Fruit fly (Drosophila melanogaster) whole organism, prepupa: Measurements from ENCODE around the gene mRpS18B.

Experiments used
- Blimp-1 ChIP-seq: fragments of 200-800 bp; sonication (Bioruptor generic); optimal IDR thresholded peaks from 3 replicates; lab custom pipeline; 2017; ENCODE audit warnings: missing biosample characterization, missing genetic modification characterization, mild to moderate bottlenecking, moderate library complexity, missing genetic modification reagents
- CG10631 ChIP-seq: fragments of 200-800 bp; sonication (Bioruptor generic); optimal IDR thresholded peaks from 2 replicates; lab custom pipeline; 2016; ENCODE audit warnings: missing biosample characterization, missing genetic modification characterization
- CG10669 ChIP-seq: fragments of 200-800 bp; sonication (Bioruptor generic); optimal IDR thresholded peaks from 3 replicates; lab custom pipeline; 2018; ENCODE audit warnings: missing biosample characterization, mild to moderate bottlenecking, missing genetic modification characterization, moderate library complexity
- CG11294 ChIP-seq: fragments of 200-800 bp; sonication (Bioruptor generic); IDR thresholded peaks from 2 replicates; pipeline ENCODE4 v1.3.6; 2022; ENCODE audit warnings: missing biosample characterization, missing genetic modification characterization
- CG11762 ChIP-seq: fragments of 200-800 bp; sonication (Bioruptor generic); optimal IDR thresholded peaks from 3 replicates; lab custom pipeline; 2016; ENCODE audit warnings: missing biosample characterization, missing genetic modification characterization; ENCODE audit not compliant: insufficient read depth
- CG11902 ChIP-seq: fragments of 200-800 bp; sonication (Bioruptor generic); optimal IDR thresholded peaks from 3 replicates; lab custom pipeline; 2016; ENCODE audit warnings: missing biosample characterization, missing genetic modification characterization
- CG15336 ChIP-seq: fragments of 200-800 bp; sonication (Bioruptor generic); IDR thresholded peaks from 2 replicates; pipeline ENCODE4 v1.3.6; 2022; ENCODE audit warnings: missing biosample characterization, missing genetic modification characterization
- CG1621 ChIP-seq: fragments of 200-800 bp; sonication (Bioruptor generic); optimal IDR thresholded peaks from 3 replicates; lab custom pipeline; 2018; ENCODE audit warnings: missing biosample characterization, mild to moderate bottlenecking, missing genetic modification characterization
- CG16779 ChIP-seq: fragments of 200-800 bp; sonication (Bioruptor generic); optimal IDR thresholded peaks from 3 replicates; lab custom pipeline; 2017; ENCODE audit warnings: missing biosample characterization, mild to moderate bottlenecking, missing genetic modification characterization
- CG3032 ChIP-seq: fragments of 200-800 bp; optimal IDR thresholded peaks from 2 replicates; lab custom pipeline; 2019; ENCODE audit warnings: missing biosample characterization, mild to moderate bottlenecking, missing genetic modification characterization, moderate library complexity
- CG32006 ChIP-seq: fragments of 200-800 bp; sonication (Bioruptor generic); optimal IDR thresholded peaks from 3 replicates; lab custom pipeline; 2017; ENCODE audit warnings: missing biosample characterization, mild to moderate bottlenecking, missing genetic modification characterization
- CG6163 ChIP-seq: fragments of 200-800 bp; sonication (Bioruptor generic); IDR thresholded peaks from 3 replicates; pipeline ENCODE4 v1.3.6; 2022; ENCODE audit warnings: missing biosample characterization, missing genetic modification characterization
- CG6276 ChIP-seq: fragments of 200-800 bp; sonication (Bioruptor generic); optimal IDR thresholded peaks from 2 replicates; lab custom pipeline; 2017; ENCODE audit warnings: missing biosample characterization, mild to moderate bottlenecking, missing genetic modification characterization
- CG6792 ChIP-seq: fragments of 200-800 bp; sonication (Bioruptor generic); optimal IDR thresholded peaks from 3 replicates; lab custom pipeline; 2016; ENCODE audit warnings: missing biosample characterization, missing genetic modification characterization
- CG6854 ChIP-seq: fragments of 200-800 bp; sonication (Bioruptor generic); optimal IDR thresholded peaks from 2 replicates; lab custom pipeline; 2017; ENCODE audit warnings: missing biosample characterization, mild to moderate bottlenecking, missing genetic modification characterization
- CG8119 ChIP-seq: fragments of 200-800 bp; sonication (Bioruptor generic); IDR thresholded peaks from 3 replicates; pipeline ENCODE4 v1.3.6; 2022; ENCODE audit warnings: missing biosample characterization, missing genetic modification characterization
- CG8319 ChIP-seq: fragments of 200-800 bp; sonication (Bioruptor generic); optimal IDR thresholded peaks from 3 replicates; lab custom pipeline; 2016; ENCODE audit warnings: missing biosample characterization, missing genetic modification characterization
- CG8632 ChIP-seq: fragments of 200-800 bp; sonication (Bioruptor generic); optimal IDR thresholded peaks from 3 replicates; lab custom pipeline; 2016; ENCODE audit warnings: missing biosample characterization, missing genetic modification characterization
- Eip93F ChIP-seq: fragments of 200-800 bp; sonication (Bioruptor generic); optimal IDR thresholded peaks from 2 replicates; lab custom pipeline; 2016; ENCODE audit warnings: missing biosample characterization, mild to moderate bottlenecking, missing genetic modification characterization
- Ets21C ChIP-seq: fragments of 200-800 bp; sonication (Bioruptor generic); optimal IDR thresholded peaks from 3 replicates; lab custom pipeline; 2016; ENCODE audit warnings: missing biosample characterization, missing genetic modification characterization
- Gug ChIP-seq: fragments of 200-800 bp; sonication (Bioruptor generic); IDR thresholded peaks from 2 replicates; pipeline ENCODE4 v1.3.6; 2022; ENCODE audit warnings: missing biosample characterization, missing genetic modification characterization
- Hr38 ChIP-seq: sonication (Bioruptor generic); optimal IDR thresholded peaks from 2 replicates; lab custom pipeline; 2016; ENCODE audit warnings: missing biosample characterization, missing genetic modification characterization
- Hr4 ChIP-seq: fragments of 200-800 bp; sonication (Bioruptor generic); optimal IDR thresholded peaks from 3 replicates; lab custom pipeline; 2016; ENCODE audit warnings: missing biosample characterization, missing genetic modification characterization
- Lpt ChIP-seq: fragments of 200-800 bp; sonication (Bioruptor generic); optimal IDR thresholded peaks from 3 replicates; lab custom pipeline; 2016; ENCODE audit warnings: missing biosample characterization, missing genetic modification characterization
- Smox ChIP-seq: fragments of 200-800 bp; sonication (Bioruptor generic); optimal IDR thresholded peaks from 3 replicates; lab custom pipeline; 2016; ENCODE audit warnings: missing biosample characterization, missing genetic modification characterization
- Sox102F ChIP-seq: fragments of 200-800 bp; sonication (Bioruptor generic); optimal IDR thresholded peaks from 2 replicates; lab custom pipeline; 2016; ENCODE audit warnings: missing biosample characterization, mild to moderate bottlenecking, missing genetic modification characterization
- Sox14 ChIP-seq: fragments of 200-800 bp; sonication (Bioruptor generic); optimal IDR thresholded peaks from 3 replicates; lab custom pipeline; 2016; ENCODE audit warnings: missing biosample characterization, missing genetic modification characterization
- Sox15 ChIP-seq: fragments of 200-800 bp; sonication (Bioruptor generic); optimal IDR thresholded peaks from 3 replicates; lab custom pipeline; 2016; ENCODE audit warnings: missing biosample characterization, missing genetic modification characterization
- achi ChIP-seq: fragments of 200-800 bp; sonication (Bioruptor generic); optimal IDR thresholded peaks from 3 replicates; lab custom pipeline; 2016; ENCODE audit warnings: missing biosample characterization, missing genetic modification characterization
- acj6 ChIP-seq: fragments of 200-800 bp; sonication (Bioruptor generic); optimal IDR thresholded peaks from 3 replicates; lab custom pipeline; 2016; ENCODE audit warnings: missing biosample characterization, missing genetic modification characterization
- cyc ChIP-seq: fragments of 200-800 bp; sonication (Bioruptor generic); optimal IDR thresholded peaks from 3 replicates; lab custom pipeline; 2016; ENCODE audit warnings: missing biosample characterization, missing genetic modification characterization
- dac ChIP-seq: fragments of 200-800 bp; sonication (Bioruptor generic); optimal IDR thresholded peaks from 2 replicates; lab custom pipeline; 2017; ENCODE audit warnings: missing biosample characterization, mild to moderate bottlenecking, missing genetic modification characterization
- dsx ChIP-seq: fragments of 200-800 bp; optimal IDR thresholded peaks from 3 replicates; lab custom pipeline; 2019; ENCODE audit warnings: missing biosample characterization, mild to moderate bottlenecking, missing genetic modification characterization, moderate library complexity; ENCODE audit not compliant: poor library complexity, severe bottlenecking
- eg ChIP-seq: fragments of 200-800 bp; sonication (Bioruptor generic); IDR thresholded peaks from 3 replicates; pipeline ENCODE4 v1.3.6; 2022; ENCODE audit warnings: missing biosample characterization, missing genetic modification characterization
- fd85E ChIP-seq: fragments of 200-800 bp; sonication (Bioruptor generic); optimal IDR thresholded peaks from 3 replicates; lab custom pipeline; 2016; ENCODE audit warnings: missing biosample characterization, missing genetic modification characterization
- fkh ChIP-seq: fragments of 200-800 bp; sonication (Bioruptor generic); optimal IDR thresholded peaks from 3 replicates; lab custom pipeline; 2017; ENCODE audit warnings: missing biosample characterization, mild to moderate bottlenecking, missing genetic modification characterization, moderate library complexity
- lz ChIP-seq: fragments of 200-800 bp; sonication (Bioruptor generic); optimal IDR thresholded peaks from 3 replicates; lab custom pipeline; 2016; ENCODE audit warnings: missing biosample characterization, missing genetic modification characterization
- net ChIP-seq: fragments of 200-800 bp; sonication (Bioruptor generic); optimal IDR thresholded peaks from 3 replicates; lab custom pipeline; 2016; ENCODE audit warnings: missing biosample characterization, missing genetic modification characterization
- pdm3 ChIP-seq: fragments of 200-800 bp; sonication (Bioruptor generic); optimal IDR thresholded peaks from 3 replicates; lab custom pipeline; 2016; ENCODE audit warnings: missing biosample characterization, missing genetic modification characterization
- salr ChIP-seq, 2 experiments: fragments of 200-800 bp; sonication (Bioruptor generic); optimal IDR thresholded peaks; 3 replicates each; lab custom pipeline; 2016 to 2018; ENCODE audit warnings: missing biosample characterization in 2 of 2, missing genetic modification characterization in 2 of 2, mild to moderate bottlenecking in 1 of 2
- spab ChIP-seq: fragments of 200-800 bp; sonication (Bioruptor generic); optimal IDR thresholded peaks from 2 replicates; lab custom pipeline; 2017; ENCODE audit warnings: missing biosample characterization, mild to moderate bottlenecking, missing genetic modification characterization, missing genetic modification reagents
- ss ChIP-seq, 2 experiments: fragments of 200-800 bp; sonication (Bioruptor generic); optimal IDR thresholded peaks; 2 replicates in 1 of 2; 3 replicates in 1 of 2; lab custom pipeline; 2017 to 2018; ENCODE audit warnings: mild to moderate bottlenecking in 2 of 2, missing biosample characterization in 2 of 2, missing genetic modification characterization in 2 of 2, moderate library complexity in 1 of 2
- svp ChIP-seq: fragments of 200-800 bp; sonication (Bioruptor generic); peaks from one replicate; lab custom pipeline; 2016; ENCODE audit warnings: missing biosample characterization, missing genetic modification characterization
- topi ChIP-seq: fragments of 200-800 bp; sonication (Bioruptor generic); optimal IDR thresholded peaks from 3 replicates; lab custom pipeline; 2016; ENCODE audit warnings: missing biosample characterization, missing genetic modification characterization
- vri ChIP-seq: fragments of 200-800 bp; sonication (Bioruptor generic); optimal IDR thresholded peaks from 3 replicates; lab custom pipeline; 2016; ENCODE audit warnings: missing biosample characterization, mild to moderate bottlenecking, missing genetic modification characterization

mRpS18B gene

DNA sequence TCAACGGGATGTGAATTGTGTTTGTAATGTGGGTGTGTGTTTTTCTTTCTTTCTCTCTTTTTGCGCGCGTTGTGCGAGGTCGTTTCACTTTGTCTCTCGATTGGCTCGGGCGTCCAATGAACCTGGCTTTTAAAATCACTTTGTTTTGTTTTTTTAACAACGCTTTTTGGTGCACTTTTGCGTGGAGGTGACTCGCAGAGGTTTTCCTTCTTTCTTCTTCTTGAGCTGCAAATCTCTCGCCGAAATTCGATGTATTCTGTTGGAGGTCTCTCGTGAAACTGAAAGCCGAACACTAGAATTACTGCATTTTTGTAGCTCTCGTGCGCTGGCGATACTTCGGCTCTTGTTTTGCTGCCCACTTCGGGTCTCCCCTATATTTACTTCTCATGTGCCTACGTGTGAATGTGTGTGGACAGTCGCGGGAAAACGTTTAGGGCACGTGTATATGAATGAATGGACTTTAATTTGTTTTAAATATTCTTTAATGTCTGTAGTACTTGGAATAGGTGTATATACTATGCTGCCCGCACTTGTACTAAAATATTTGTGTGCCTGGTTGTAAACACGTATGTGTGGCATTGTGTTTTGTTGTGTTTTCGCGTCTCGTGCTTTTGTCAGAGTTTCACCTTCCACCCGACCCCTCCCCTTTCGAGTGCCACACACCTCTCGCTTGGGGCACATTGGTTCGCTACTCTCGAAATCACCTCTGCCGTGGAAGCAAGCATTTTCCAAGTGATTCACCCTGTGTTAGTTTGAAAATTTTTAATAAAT is 12.1 kb downstream of the mRpS18B start, which contains the start of gene fok (continued):
- TF ChIP-seq CG3032 (tag; lab: Kevin White, UChicago) (peak; percentile 97), cyc (GFP tag; lab: Kevin White, UChicago) (peak; percentile 97), CG8119 (GFP tag; lab: Robert Waterston, UW) (peak; percentile 99), vri (GFP tag; lab: Kevin White, UChicago) (peak; percentile 98), Smox (peak; percentile 98), CG10631 (GFP tag; lab: Kevin White, UChicago) (peak; percentile 97), spab (peak; percentile 97), CG16779 (tag; lab: Kevin White, UChicago) (peak; percentile 96), Sox14 (GFP tag; lab: Kevin White, UChicago) (peak; percentile 98), fd85E (GFP tag; lab: Kevin White, UChicago) (peak; percentile 91), CG11762 (GFP tag; lab: Kevin White, UChicago) (peak; percentile 97), dac (GFP tag; lab: Kevin White, UChicago) (peak; percentile 91), CG6276 (peak; percentile 97), Eip93F (GFP tag; lab: Kevin White, UChicago) (peak; percentile 98), net (peak; percentile 97), CG6792 (peak; percentile 99), CG1621 (tag; lab: Kevin White, UChicago) (peak; percentile 95), achi (GFP tag; lab: Kevin White, UChicago) (peak; percentile 97), dsx (GFP tag; lab: Kevin White, UChicago) (peak; percentile 97), CG32006 (GFP tag; lab: Kevin White, UChicago) (peak; percentile 97)

dm6 chr2L:20084068-20084651 is 12.9 kb downstream of the mRpS18B start:
- TF ChIP-seq CG6163 (GFP tag; lab: Robert Waterston, UW) = 0 out of 3 replicates have a peak, but pooled peaks have one; percentile 31
- TF ChIP-seq CG6276 = peak; percentile 0
- TF ChIP-seq svp (GFP tag; lab: Kevin White, UChicago) = peak; percentile 47
- no peak for TF ChIP-seq acj6 (GFP tag; lab: Kevin White, UChicago)
- TF ChIP-seq CG11294 (GFP tag; lab: Robert Waterston, UW) = no peak
- TF ChIP-seq net = no peak
- TF ChIP-seq Hr4 = no peak
- no peak for TF ChIP-seq vri (GFP tag; lab: Kevin White, UChicago)
- TF ChIP-seq Hr38 (GFP tag; lab: Kevin White, UChicago) = no peak
- TF ChIP-seq Sox15 (GFP tag; lab: Kevin White, UChicago) = no peak
- peak; percentile 47 to 48 for TF ChIP-seq ss (GFP tag; optimal IDR thresholded peaks at IDR 0.05; lab: Kevin White, UChicago)
- TF ChIP-seq salr (GFP tag; optimal IDR thresholded peaks at IDR 0.05; lab: Kevin White, UChicago) = no peak
- TF ChIP-seq pdm3 (GFP tag; lab: Kevin White, UChicago) = no peak
- no peak for TF ChIP-seq CG8632 (GFP tag; lab: Kevin White, UChicago)
- no peak for TF ChIP-seq Lpt (GFP tag; lab: Kevin White, UChicago)
- TF ChIP-seq CG11902 = no peak
- no peak for TF ChIP-seq fkh (GFP tag; lab: Kevin White, UChicago)
- TF ChIP-seq CG8319 (GFP tag; lab: Kevin White, UChicago) = no peak
- TF ChIP-seq Smox = no peak
- no peak for TF ChIP-seq Sox14 (GFP tag; lab: Kevin White, UChicago)
- TF ChIP-seq topi (GFP tag; lab: Kevin White, UChicago) = no peak
- TF ChIP-seq lz (GFP tag; lab: Kevin White, UChicago) = no peak
- no peak for TF ChIP-seq dac (GFP tag; lab: Kevin White, UChicago)
- TF ChIP-seq dsx (GFP tag; lab: Kevin White, UChicago) = peak; percentile 36
- TF ChIP-seq Gug (GFP tag; lab: Robert Waterston, UW) = no peak
- TF ChIP-seq eg (GFP tag; lab: Robert Waterston, UW) = 0 out of 3 replicates have a peak, but pooled peaks have one; percentile 5
- no peak for TF ChIP-seq CG15336
- TF ChIP-seq CG10631 (GFP tag; lab: Kevin White, UChicago) = no peak
- no peak for TF ChIP-seq CG10669 (GFP tag; lab: Kevin White, UChicago)
- no peak for TF ChIP-seq Ets21C
- TF ChIP-seq CG3032 (tag; lab: Kevin White, UChicago) = no peak
- TF ChIP-seq Sox102F (GFP tag; lab: Kevin White, UChicago) = no peak
- no peak for TF ChIP-seq CG1621 (tag; lab: Kevin White, UChicago)
- TF ChIP-seq CG32006 (GFP tag; lab: Kevin White, UChicago) = no peak
- TF ChIP-seq CG6854 (GFP tag; lab: Kevin White, UChicago) = no peak
- TF ChIP-seq cyc (GFP tag; lab: Kevin White, UChicago) = no peak
- 0 out of 3 replicates have a peak, but pooled peaks have one; percentile 35 for TF ChIP-seq CG8119 (GFP tag; lab: Robert Waterston, UW)
- TF ChIP-seq Blimp-1 (GFP tag; lab: Kevin White, UChicago) = no peak
- TF ChIP-seq CG16779 (tag; lab: Kevin White, UChicago) = no peak
- no peak for TF ChIP-seq achi (GFP tag; lab: Kevin White, UChicago)
